Worm (Caenorhabditis elegans) whole organism, young adult: ENCODE results near the gene B0252.3.

Source experiments
- Y53G8AR.9 ChIP-seq: fragments of 200-800 bp; sonication (Bioruptor generic); conservative IDR thresholded peaks from 2 replicates; pipeline ENCODE4 v1.3.6; 2022; ENCODE audit warnings: missing genetic modification reagents, missing genetic modification characterization, missing compliant biosample characterization
- efl-1 ChIP-seq: fragments of 150-350 bp; optimal IDR thresholded peaks from 2 replicates; lab custom pipeline; 2014; ENCODE audit warnings: missing biosample characterization, missing genetic modification reagents, missing genetic modification characterization
- let-607 ChIP-seq, 2 experiments: fragments of 200-800 bp in 1 of 2; sonication (Bioruptor generic) in 1 of 2; sonication (generic microtip) in 1 of 2; optimal IDR thresholded peaks; 2 replicates each; lab custom pipeline; 2016 to 2018; ENCODE audit warnings: mild to moderate bottlenecking in 2 of 2, missing compliant biosample characterization in 2 of 2, missing genetic modification characterization in 2 of 2, moderate library complexity in 2 of 2, missing genotype in 1 of 2
- mxl-1 ChIP-seq: sonication (generic microtip); optimal IDR thresholded peaks from 2 replicates; lab custom pipeline; 2016; ENCODE audit warnings: missing genetic modification characterization, missing compliant biosample characterization
- nhr-179 ChIP-seq: sonication (generic microtip); optimal IDR thresholded peaks from 2 replicates; lab custom pipeline; 2016; ENCODE audit warnings: mild to moderate bottlenecking, missing genetic modification characterization, missing compliant biosample characterization

- no peak for TF ChIP-seq mxl-1 (tag; lab: Kevin White, UChicago)
- TF ChIP-seq efl-1 (GFP tag; lab: Kevin White, UChicago), result no peak
- TF ChIP-seq nhr-179 (tag; lab: Kevin White, UChicago), result no peak
- TF ChIP-seq Y53G8AR.9, result no peak
- peak in 1 of 2 experiments; percentile 32 for TF ChIP-seq let-607 (tag; optimal IDR thresholded peaks at IDR 0.05; lab: Kevin White, UChicago)
Observed at ce11 chrII:6926488-6926887, 18.9 kb upstream of the B0252.3 start.
